Fruit fly (Drosophila melanogaster) Kc167 (cell line): ENCODE results near the gene CG4374.

ENCODE experiments used
- Myc ChIP-seq: fragments of >200 bp; optimal IDR thresholded peaks from 2 replicates; lab custom pipeline; 2017; ENCODE audit warnings: missing external identifiers
- Sin3A ChIP-seq: fragments of >200 bp; optimal IDR thresholded peaks from 2 replicates; lab custom pipeline; 2018; ENCODE audit warnings: missing external identifiers
- h ChIP-seq: fragments of >200 bp; optimal IDR thresholded peaks from 3 replicates; lab custom pipeline; 2018; ENCODE audit warnings: missing external identifiers
- insv ChIP-seq: fragments of >200 bp; optimal IDR thresholded peaks from 3 replicates; lab custom pipeline; 2018; ENCODE audit warnings: missing external identifiers
- psq ChIP-seq: fragments of >200 bp; optimal IDR thresholded peaks from 2 replicates; lab custom pipeline; 2017; ENCODE audit warnings: missing external identifiers
- ttk ChIP-seq: sonication (Bioruptor generic); optimal IDR thresholded peaks from 2 replicates; lab custom pipeline; 2017; ENCODE audit warnings: missing external identifiers

Gene CG4374

DNA sequence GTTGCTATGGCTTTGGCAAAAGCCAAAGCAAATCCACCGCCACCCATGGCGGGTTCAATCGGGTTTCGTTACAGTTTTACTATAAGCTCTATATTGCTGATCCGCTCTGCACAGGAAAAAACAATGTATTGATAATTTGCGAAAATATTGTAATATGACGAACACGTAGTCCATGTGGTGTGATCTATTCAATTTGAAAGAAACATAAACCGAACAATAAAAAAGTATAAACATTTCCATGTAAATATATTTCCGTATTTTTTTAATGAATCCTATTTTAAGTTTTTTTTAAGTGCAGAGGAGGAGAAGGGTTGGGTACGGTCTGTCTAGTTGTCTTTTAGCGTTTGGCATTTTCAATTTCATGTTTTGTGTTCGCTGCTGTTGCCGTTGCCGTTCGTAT, 78.6 kb downstream of the CG4374 start:
- no peak for TF ChIP-seq h (lab: Kevin White, UChicago)
- TF ChIP-seq ttk (lab: Kevin White, UChicago), result no peak

DNA sequence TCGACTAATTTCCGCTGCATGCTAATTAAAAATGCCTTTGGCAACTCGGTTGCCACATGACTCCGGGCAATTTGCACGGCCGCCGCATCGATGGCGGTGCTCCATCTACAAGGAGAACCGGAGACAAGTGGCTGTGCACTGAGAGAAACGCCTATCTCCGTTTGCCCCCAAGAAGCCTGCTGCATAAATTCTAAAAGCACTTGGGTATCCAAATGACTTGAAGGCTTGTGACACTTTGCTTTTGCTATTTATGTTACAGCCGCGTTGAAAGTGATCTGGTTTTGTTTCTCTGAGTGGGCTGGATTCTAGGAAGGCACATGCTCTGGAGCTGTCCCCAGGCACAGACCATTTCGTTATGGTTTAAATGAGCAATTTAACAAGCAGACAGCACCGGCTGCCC, 79.8 kb downstream of the CG4374 start:
- TF ChIP-seq Sin3A (lab: Kevin White, UChicago), result no peak
- no peak for TF ChIP-seq psq (lab: Kevin White, UChicago)
- no peak for TF ChIP-seq ttk (lab: Kevin White, UChicago)
- no peak for TF ChIP-seq Myc (lab: Kevin White, UChicago)
- TF ChIP-seq insv (lab: Kevin White, UChicago), result no peak

DNA sequence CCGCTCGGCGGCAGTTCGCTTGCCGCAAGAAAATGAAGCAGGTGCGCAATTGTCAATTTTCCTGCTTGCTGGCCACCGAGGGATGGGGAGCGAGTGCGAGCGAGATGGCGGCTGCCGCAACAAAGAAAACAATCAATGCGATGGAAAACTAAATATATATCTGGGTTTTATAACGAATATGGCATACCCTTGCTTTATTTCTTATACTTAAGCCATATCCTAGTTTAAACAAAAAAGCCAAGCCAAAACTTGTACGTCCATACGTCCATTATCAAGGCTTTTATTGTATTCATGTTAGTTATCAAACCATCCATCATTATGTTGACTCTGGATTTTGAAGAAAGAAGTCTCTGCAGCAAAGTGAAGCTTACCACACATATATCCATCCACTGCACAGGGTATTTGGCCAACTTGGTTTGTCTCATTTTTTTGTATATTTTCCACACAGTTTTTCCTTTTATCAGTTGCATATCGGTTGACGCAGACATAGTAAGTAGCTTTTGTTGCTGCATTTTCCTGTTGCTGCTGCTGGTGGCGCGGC, 81.2 kb downstream of the CG4374 start:
- TF ChIP-seq psq (lab: Kevin White, UChicago) (no peak), Sin3A (lab: Kevin White, UChicago) (no peak), insv (lab: Kevin White, UChicago) (no peak), Myc (lab: Kevin White, UChicago) (no peak), h (lab: Kevin White, UChicago) (no peak), ttk (lab: Kevin White, UChicago) (no peak)

DNA sequence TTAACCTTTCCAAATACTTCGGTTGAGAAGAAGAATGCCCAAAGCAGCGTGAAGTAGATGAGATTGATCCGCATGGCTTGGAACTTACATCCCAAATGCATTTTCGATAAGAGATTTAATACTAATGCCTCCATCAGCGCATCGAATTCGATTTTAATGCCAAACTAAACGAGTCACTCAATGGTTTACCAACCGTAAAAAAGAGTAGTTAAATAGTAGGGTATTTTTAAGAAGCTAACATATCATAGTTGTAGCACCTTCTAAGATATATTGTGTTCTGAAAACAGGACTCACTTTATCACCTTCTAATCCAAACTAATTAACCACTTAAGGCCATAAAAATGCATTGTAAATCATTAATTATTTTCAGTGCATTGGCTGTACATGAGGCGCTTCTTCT, 83.3 kb downstream of the CG4374 start, which contains the start of gene CG31515:
CG31515 (minus strand) TSS at position 101 of the 400 bp plus-strand sequence.
- TF ChIP-seq h (lab: Kevin White, UChicago) (no peak), ttk (lab: Kevin White, UChicago) (no peak), insv (lab: Kevin White, UChicago) (no peak)

DNA sequence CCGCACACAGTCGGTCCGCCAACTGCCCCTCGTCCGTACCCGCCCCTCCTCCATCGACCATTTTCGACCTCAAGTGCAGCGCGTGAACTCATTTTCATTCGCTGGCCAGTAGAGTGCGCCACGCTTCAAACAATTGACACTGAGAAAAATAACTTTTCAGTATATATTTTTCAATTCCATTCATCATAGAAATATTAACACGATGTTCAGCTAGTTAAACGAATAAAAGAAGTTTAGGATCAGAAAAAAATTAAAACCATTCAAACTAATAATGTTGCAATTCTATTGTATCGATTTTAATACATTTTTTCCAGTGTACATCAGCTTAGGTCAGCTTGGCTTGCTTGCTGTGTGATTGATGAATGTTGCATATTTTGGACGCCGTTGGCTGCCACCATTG, 85.2 kb downstream of the CG4374 start:
- no peak for TF ChIP-seq Myc (lab: Kevin White, UChicago)
- no peak for TF ChIP-seq psq (lab: Kevin White, UChicago)
- TF ChIP-seq insv (lab: Kevin White, UChicago), result no peak
- TF ChIP-seq Sin3A (lab: Kevin White, UChicago), result no peak
- no peak for TF ChIP-seq h (lab: Kevin White, UChicago)

DNA sequence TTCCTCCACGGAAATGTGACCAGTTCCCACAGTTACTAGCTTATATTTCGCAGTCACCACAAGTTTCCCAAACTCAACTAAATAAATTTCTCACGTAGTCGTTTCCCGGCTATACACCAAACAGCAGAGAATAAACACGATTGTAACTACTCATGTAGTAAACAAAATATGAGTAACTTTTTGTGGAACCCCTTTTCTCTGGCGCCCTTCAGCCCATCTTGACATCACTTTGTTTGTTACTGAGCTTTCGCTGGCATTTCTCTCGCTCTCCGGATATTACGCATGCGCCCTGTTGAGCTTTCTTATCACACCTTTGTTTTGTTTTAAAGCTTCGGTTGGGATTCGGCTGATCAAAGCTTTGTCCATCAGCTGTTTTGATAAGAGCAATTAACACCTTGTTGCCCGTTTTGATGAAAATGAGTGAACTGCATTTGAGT, 86.0 kb downstream of the CG4374 start:
- TF ChIP-seq insv (lab: Kevin White, UChicago), result no peak
- no peak for TF ChIP-seq ttk (lab: Kevin White, UChicago)

DNA sequence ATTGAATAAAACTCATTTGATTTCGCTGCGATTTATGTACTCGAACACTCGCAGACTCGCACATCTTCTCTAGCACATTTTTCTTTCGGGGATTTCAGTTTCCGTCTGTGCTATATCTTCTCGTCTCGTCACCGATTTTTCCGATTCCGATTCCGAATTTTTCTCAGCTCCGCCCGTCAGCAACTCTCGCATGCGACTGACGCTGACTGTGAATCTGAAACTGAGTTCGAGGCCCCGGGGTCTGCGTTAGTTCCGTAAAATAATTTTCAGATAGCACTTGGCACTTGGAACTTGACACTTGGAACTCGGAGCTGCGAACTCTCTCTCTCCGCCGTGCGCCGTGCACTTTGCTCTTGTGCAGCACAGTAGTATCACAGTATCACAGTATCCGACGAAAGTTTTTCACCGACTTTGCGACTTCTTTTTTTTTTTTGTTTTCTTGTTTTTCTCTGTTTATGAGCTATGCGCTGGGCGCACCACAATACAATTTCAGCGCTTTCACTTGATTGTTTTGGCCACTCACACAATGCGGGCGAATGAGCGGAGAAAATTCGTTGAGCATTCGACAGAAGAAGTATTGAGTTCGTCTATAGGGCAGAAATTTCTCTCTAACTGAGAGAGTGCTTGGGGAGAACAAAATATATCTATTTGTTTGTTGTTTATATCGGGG, 87.4 kb downstream of the CG4374 start, which contains the start of gene CG4393:
CG4393 (minus strand) TSS at position 187 of the 670 bp plus-strand sequence.
- TF ChIP-seq ttk (lab: Kevin White, UChicago), result no peak
- TF ChIP-seq Sin3A (lab: Kevin White, UChicago), result no peak
- no peak for TF ChIP-seq h (lab: Kevin White, UChicago)
- TF ChIP-seq Myc (lab: Kevin White, UChicago), result no peak
- TF ChIP-seq psq (lab: Kevin White, UChicago), result no peak
- TF ChIP-seq insv (lab: Kevin White, UChicago), result no peak

DNA sequence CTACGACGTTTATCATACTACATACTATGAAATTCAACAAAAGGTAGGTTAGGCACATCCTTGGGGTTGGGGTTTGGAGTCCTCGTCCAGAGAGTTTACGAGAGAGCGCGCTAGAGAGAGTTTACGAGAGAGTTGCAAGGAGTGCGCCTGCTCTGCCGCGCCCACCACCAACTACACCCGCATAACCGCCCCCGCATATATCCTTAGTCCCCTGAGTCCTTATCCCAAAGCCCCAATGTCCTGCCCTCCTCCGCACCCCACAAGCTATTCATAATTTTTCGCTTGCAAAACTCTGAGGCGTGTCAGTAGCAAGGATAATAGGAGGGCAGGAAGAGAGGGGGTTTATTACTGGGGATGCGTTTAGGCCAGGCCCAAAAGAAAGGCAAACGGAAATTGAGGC, 88.4 kb downstream of the CG4374 start:
- TF ChIP-seq psq (lab: Kevin White, UChicago) (no peak), h (lab: Kevin White, UChicago) (no peak), Sin3A (lab: Kevin White, UChicago) (no peak)

DNA sequence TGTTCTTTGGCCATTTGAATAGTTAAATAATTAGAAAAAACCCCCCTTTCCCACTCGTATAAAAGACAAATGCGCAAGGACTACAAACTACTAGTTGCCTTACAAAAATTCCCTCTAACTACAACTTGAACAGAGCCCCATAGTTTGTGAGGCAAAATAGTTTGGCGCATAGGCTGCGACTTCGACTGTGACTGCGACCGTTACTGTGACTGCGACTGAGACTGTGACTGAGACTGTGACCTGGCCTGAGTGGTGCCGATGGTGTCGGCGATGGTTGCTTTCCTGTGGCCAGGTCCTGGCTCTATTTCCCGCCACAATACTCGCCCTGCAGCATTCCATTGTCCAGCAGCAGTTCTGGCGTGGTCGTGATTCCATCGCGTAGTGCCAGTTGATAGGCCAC, 94.8 kb downstream of the CG4374 start:
- TF ChIP-seq psq (lab: Kevin White, UChicago) (no peak), insv (lab: Kevin White, UChicago) (no peak), h (lab: Kevin White, UChicago) (no peak), ttk (lab: Kevin White, UChicago) (no peak), Sin3A (lab: Kevin White, UChicago) (no peak), Myc (lab: Kevin White, UChicago) (no peak)

DNA sequence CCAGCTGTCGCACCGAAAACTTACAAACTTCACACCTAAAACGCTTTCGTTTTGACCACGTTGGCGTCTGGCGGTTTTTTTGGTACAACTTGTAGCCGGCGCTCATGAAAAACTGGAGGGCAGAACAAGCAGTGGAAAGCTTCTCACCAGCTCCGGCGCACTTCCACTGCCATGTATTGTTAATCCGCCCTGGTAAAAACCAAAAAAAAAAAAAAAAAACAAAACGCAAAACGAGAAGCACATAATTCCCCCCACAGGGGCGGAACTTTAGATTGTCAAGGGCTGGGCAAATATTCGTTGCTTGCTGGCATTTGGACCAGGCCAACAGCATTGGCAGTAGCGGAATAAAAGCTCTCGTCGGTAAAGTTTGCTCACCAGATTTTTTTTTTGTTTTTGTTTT, 97.8 kb downstream of the CG4374 start:
- TF ChIP-seq insv (lab: Kevin White, UChicago), result no peak

DNA sequence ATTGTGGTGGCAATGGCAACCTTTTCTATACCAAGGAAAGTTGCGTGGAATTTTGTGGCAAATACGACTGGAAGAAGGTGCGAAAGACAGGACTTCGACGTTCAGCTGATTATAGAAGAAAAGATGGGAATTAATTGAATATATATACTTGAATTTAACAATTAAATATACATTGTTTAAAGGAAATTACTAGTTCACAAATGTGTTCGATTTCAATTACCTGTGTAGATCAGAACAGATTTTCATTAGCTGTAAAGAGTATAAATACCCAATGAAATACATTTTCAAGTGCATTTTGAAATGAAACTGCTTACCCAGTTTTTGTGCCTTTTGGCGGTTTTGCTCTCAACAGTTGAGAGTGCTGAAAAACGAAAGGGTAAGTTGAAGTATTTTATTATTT, 98.7 kb downstream of the CG4374 start, which contains the start of gene CG42828:
CG42828 (plus strand) TSS at position 301 of the 400 bp plus-strand sequence.
- TF ChIP-seq ttk (lab: Kevin White, UChicago) (no peak), insv (lab: Kevin White, UChicago) (no peak), Sin3A (lab: Kevin White, UChicago) (no peak), psq (lab: Kevin White, UChicago) (no peak), Myc (lab: Kevin White, UChicago) (no peak), h (lab: Kevin White, UChicago) (no peak)

DNA sequence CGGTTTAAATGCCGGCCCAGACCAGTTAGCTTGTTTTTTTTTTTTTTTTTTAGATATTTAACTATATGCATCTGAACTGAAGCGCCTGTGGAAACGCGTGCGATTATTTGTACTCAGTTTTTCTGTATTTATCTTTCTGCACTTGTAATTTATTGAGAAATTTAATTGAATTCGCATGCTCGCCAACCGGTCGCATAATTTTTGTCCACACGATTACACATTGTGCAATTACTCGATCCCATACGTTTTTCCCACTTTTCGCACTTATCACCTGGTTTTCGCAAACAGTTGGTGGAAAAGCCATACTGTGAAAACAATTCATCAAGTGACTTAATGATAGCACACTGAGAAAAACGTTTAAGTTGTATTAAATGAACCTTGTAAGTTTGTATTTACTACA, 99.5 kb downstream of the CG4374 start, which contains the start of gene CG42827:
CG42827 (plus strand) TSS at position 301 of the 400 bp plus-strand sequence.
- TF ChIP-seq h (lab: Kevin White, UChicago) (no peak), insv (lab: Kevin White, UChicago) (no peak), Sin3A (lab: Kevin White, UChicago) (no peak), Myc (lab: Kevin White, UChicago) (no peak), ttk (lab: Kevin White, UChicago) (no peak), psq (lab: Kevin White, UChicago) (no peak)
